Worm (Caenorhabditis elegans) whole organism, late embryonic: ENCODE data around the gene F01F1.11.

Experiments
- K02D7.2 ChIP-seq: sonication (generic microtip); optimal IDR thresholded peaks from 2 replicates; lab custom pipeline; 2017; ENCODE audit warnings: mild to moderate bottlenecking, missing genetic modification characterization, missing compliant biosample characterization
- K09A11.1 ChIP-seq: sonication (generic microtip); optimal IDR thresholded peaks from 2 replicates; lab custom pipeline; 2017; ENCODE audit warnings: antibody characterized with exemption, mild to moderate bottlenecking, missing genetic modification characterization, missing compliant biosample characterization; ENCODE audit not compliant: insufficient read depth
- ahr-1 ChIP-seq: sonication (generic microtip); optimal IDR thresholded peaks from 2 replicates; lab custom pipeline; 2016; ENCODE audit warnings: missing genetic modification characterization, missing compliant biosample characterization
- ama-1 ChIP-seq: fragments of 150-350 bp; optimal IDR thresholded peaks from 2 replicates; lab custom pipeline; 2014
- ceh-14 ChIP-seq: sonication (generic microtip); optimal IDR thresholded peaks from 2 replicates; lab custom pipeline; 2016; ENCODE audit warnings: missing genotype, missing genetic modification characterization, missing compliant biosample characterization
- ceh-18 ChIP-seq: sonication (generic microtip); optimal IDR thresholded peaks from 2 replicates; lab custom pipeline; 2016; ENCODE audit warnings: missing genetic modification characterization, missing compliant biosample characterization
- ceh-22 ChIP-seq: sonication (generic microtip); optimal IDR thresholded peaks from 2 replicates; lab custom pipeline; 2017; ENCODE audit warnings: missing biosample characterization, missing genetic modification characterization
- ceh-30 ChIP-seq: fragments of 150-350 bp; optimal IDR thresholded peaks from 2 replicates; lab custom pipeline; 2014; ENCODE audit warnings: missing biosample characterization, missing genetic modification characterization
- ceh-45 ChIP-seq: fragments of 200-800 bp; sonication (Bioruptor generic); IDR thresholded peaks from 2 replicates; pipeline ENCODE4 v1.3.6; 2022; ENCODE audit warnings: missing genetic modification reagents, missing genetic modification characterization, missing compliant biosample characterization
- che-1 ChIP-seq: sonication (generic microtip); optimal IDR thresholded peaks from 2 replicates; lab custom pipeline; 2016; ENCODE audit warnings: mild to moderate bottlenecking, missing genetic modification characterization, missing compliant biosample characterization
- dmd-4 ChIP-seq: sonication (generic microtip); optimal IDR thresholded peaks from 2 replicates; lab custom pipeline; 2016; ENCODE audit warnings: borderline replicate concordance, missing genetic modification characterization, missing compliant biosample characterization
- dve-1 ChIP-seq: sonication (generic microtip); optimal IDR thresholded peaks from 2 replicates; lab custom pipeline; 2017; ENCODE audit warnings: antibody characterized with exemption, mild to moderate bottlenecking, missing genetic modification characterization, missing compliant biosample characterization
- elt-2 ChIP-seq: sonication (generic microtip); optimal IDR thresholded peaks from 2 replicates; lab custom pipeline; 2016; ENCODE audit warnings: missing genetic modification reagents, missing genetic modification characterization, missing compliant biosample characterization
- ets-4 ChIP-seq: sonication (generic microtip); optimal IDR thresholded peaks from 2 replicates; lab custom pipeline; 2016; ENCODE audit warnings: missing genetic modification characterization, missing compliant biosample characterization
- eyg-1 ChIP-seq: sonication (generic microtip); optimal IDR thresholded peaks from 2 replicates; lab custom pipeline; 2016; ENCODE audit warnings: missing genotype, missing genetic modification characterization, missing compliant biosample characterization
- hlh-13 ChIP-seq: fragments of 200-800 bp; sonication (Bioruptor generic); optimal IDR thresholded peaks from 2 replicates; lab custom pipeline; 2018; ENCODE audit warnings: mild to moderate bottlenecking, missing genetic modification characterization, missing compliant biosample characterization
- hlh-8 ChIP-seq: sonication (generic microtip); optimal IDR thresholded peaks from 2 replicates; lab custom pipeline; 2016; ENCODE audit warnings: missing genotype, missing genetic modification characterization, missing compliant biosample characterization
- madf-2 ChIP-seq: sonication (generic microtip); optimal IDR thresholded peaks from 2 replicates; lab custom pipeline; 2017; ENCODE audit warnings: missing genetic modification characterization, missing compliant biosample characterization
- nfya-1 ChIP-seq: sonication (generic microtip); optimal IDR thresholded peaks from 2 replicates; lab custom pipeline; 2017; ENCODE audit warnings: missing genetic modification characterization, mild to moderate bottlenecking, missing compliant biosample characterization, antibody characterized with exemption, moderate library complexity
- nhr-11 ChIP-seq: fragments of 150-350 bp; optimal IDR thresholded peaks from 2 replicates; lab custom pipeline; 2014; ENCODE audit warnings: missing biosample characterization, missing genetic modification characterization
- nhr-232 ChIP-seq: sonication (generic microtip); optimal IDR thresholded peaks from 2 replicates; lab custom pipeline; 2016; ENCODE audit warnings: missing genetic modification characterization, missing compliant biosample characterization
- odd-2 ChIP-seq: sonication (generic microtip); optimal IDR thresholded peaks from 2 replicates; lab custom pipeline; 2017; ENCODE audit warnings: antibody characterized with exemption, mild to moderate bottlenecking, missing genetic modification characterization, missing compliant biosample characterization
- pax-1 ChIP-seq: fragments of 150-350 bp; optimal IDR thresholded peaks from 2 replicates; lab custom pipeline; 2014; ENCODE audit warnings: missing biosample characterization, missing genetic modification characterization
- pha-2 ChIP-seq: sonication (generic microtip); optimal IDR thresholded peaks from 2 replicates; lab custom pipeline; 2017; ENCODE audit warnings: mild to moderate bottlenecking, missing genetic modification characterization, missing compliant biosample characterization
- pha-4 ChIP-seq: fragments of 150-350 bp; optimal IDR thresholded peaks from 2 replicates; lab custom pipeline; 2018; ENCODE audit warnings: missing biosample characterization, missing genetic modification reagents, missing genetic modification characterization
- ref-2 ChIP-seq: sonication (generic microtip); optimal IDR thresholded peaks from 2 replicates; lab custom pipeline; 2016; ENCODE audit warnings: missing genetic modification characterization, missing compliant biosample characterization
- rnt-1 ChIP-seq: sonication (generic microtip); optimal IDR thresholded peaks from 2 replicates; lab custom pipeline; 2016; ENCODE audit warnings: missing genetic modification characterization, missing compliant biosample characterization
- sdc-2 ChIP-seq: sonication (generic microtip); optimal IDR thresholded peaks from 2 replicates; lab custom pipeline; 2016; ENCODE audit warnings: missing genotype, missing genetic modification characterization, missing compliant biosample characterization
- sox-2 ChIP-seq: fragments of 200-800 bp; sonication (Bioruptor generic); IDR thresholded peaks from 2 replicates; pipeline ENCODE4 v1.3.6; 2022; ENCODE audit warnings: missing genetic modification reagents, missing genetic modification characterization, missing compliant biosample characterization
- syd-9 ChIP-seq: sonication (generic microtip); optimal IDR thresholded peaks from 2 replicates; lab custom pipeline; 2016; ENCODE audit warnings: mild to moderate bottlenecking, missing genetic modification characterization, moderate library complexity, missing compliant biosample characterization
- tbx-7 ChIP-seq: sonication (generic microtip); optimal IDR thresholded peaks from 2 replicates; lab custom pipeline; 2016; ENCODE audit warnings: missing genotype, missing genetic modification characterization, missing compliant biosample characterization
- ttx-3 ChIP-seq: sonication (generic microtip); optimal IDR thresholded peaks from 2 replicates; lab custom pipeline; 2016; ENCODE audit warnings: missing genetic modification reagents, missing genetic modification characterization, missing compliant biosample characterization
- unc-3 ChIP-seq, 2 experiments: fragments of 200-800 bp in 1 of 2; sonication (Bioruptor generic) in 1 of 2; sonication (generic microtip) in 1 of 2; conservative IDR thresholded peaks in 1 of 2; optimal IDR thresholded peaks in 1 of 2; 2 replicates each; pipeline versions ENCODE4 v1.3.6 to Lab custom; 2016 to 2022; ENCODE audit warnings: missing compliant biosample characterization in 2 of 2, missing genetic modification characterization in 2 of 2, missing genetic modification reagents in 1 of 2
- unc-42 ChIP-seq: sonication (generic microtip); optimal IDR thresholded peaks from 2 replicates; lab custom pipeline; 2016; ENCODE audit warnings: missing genotype, missing genetic modification characterization, missing compliant biosample characterization
- unc-55 ChIP-seq: sonication (generic microtip); optimal IDR thresholded peaks from 2 replicates; lab custom pipeline; 2017; ENCODE audit warnings: missing biosample characterization, missing genetic modification reagents, missing genetic modification characterization
- zip-5 ChIP-seq: sonication (generic microtip); optimal IDR thresholded peaks from 2 replicates; lab custom pipeline; 2016; ENCODE audit warnings: missing genetic modification characterization, missing compliant biosample characterization
- ztf-16 ChIP-seq: sonication (generic microtip); optimal IDR thresholded peaks from 2 replicates; lab custom pipeline; 2017; ENCODE audit warnings: missing genetic modification characterization, missing compliant biosample characterization

Gene F01F1.11

ce11 chrIII:5840277-5840676 lies 31.4 kb downstream of the F01F1.11 start:
- TF ChIP-seq sdc-2 (tag; lab: Kevin White, UChicago) = peak; percentile 0
- no peak for TF ChIP-seq ceh-22 (tag; lab: Kevin White, UChicago)

ce11 chrIII:5839598-5839997 lies 32.1 kb downstream of the F01F1.11 start:
- TF ChIP-seq syd-9 (no peak), ref-2 (tag; lab: Kevin White, UChicago) (no peak), odd-2 (no peak), ceh-14 (tag; lab: Kevin White, UChicago) (no peak), che-1 (tag; lab: Kevin White, UChicago) (no peak), ceh-45 (no peak), hlh-13 (GFP tag; lab: Kevin White, UChicago) (no peak), pha-4 (tag; lab: Kevin White, UChicago) (no peak), madf-2 (tag; lab: Kevin White, UChicago) (no peak), ceh-22 (tag; lab: Kevin White, UChicago) (no peak), nfya-1 (tag; lab: Kevin White, UChicago) (no peak), K09A11.1 (tag; lab: Kevin White, UChicago) (no peak), nhr-232 (tag; lab: Kevin White, UChicago) (no peak), unc-42 (tag; lab: Kevin White, UChicago) (no peak), ahr-1 (tag; lab: Kevin White, UChicago) (no peak), pha-2 (tag; lab: Kevin White, UChicago) (no peak), ceh-18 (no peak), zip-5 (tag; lab: Kevin White, UChicago) (no peak), K02D7.2 (tag; lab: Kevin White, UChicago) (no peak), ttx-3 (tag; lab: Kevin White, UChicago) (no peak)

- peak; percentile 23 for TF ChIP-seq elt-2
- no peak for TF ChIP-seq pha-2 (tag; lab: Kevin White, UChicago)
Measured at ce11 chrIII:5839147-5839546, 32.5 kb downstream of the F01F1.11 start.

ce11 chrIII:5838159-5839046 lies 33.3 kb downstream of the F01F1.11 start:
- TF ChIP-seq ztf-16 (tag; lab: Kevin White, UChicago) (no peak), rnt-1 (tag; lab: Kevin White, UChicago) (peak; percentile 9), zip-5 (tag; lab: Kevin White, UChicago) (no peak), dve-1 (tag; lab: Kevin White, UChicago) (no peak), odd-2 (no peak), elt-2 (no peak), sox-2 (no peak), ceh-18 (peak; percentile 39), dmd-4 (no peak), ceh-45 (no peak), ahr-1 (tag; lab: Kevin White, UChicago) (no peak), ama-1 (lab: Kevin White, UChicago) (no peak), ets-4 (peak; percentile 13), nhr-11 (tag; lab: Kevin White, UChicago) (no peak), ref-2 (tag; lab: Kevin White, UChicago) (no peak), che-1 (tag; lab: Kevin White, UChicago) (no peak), ttx-3 (tag; lab: Kevin White, UChicago) (no peak), sdc-2 (tag; lab: Kevin White, UChicago) (no peak), nhr-232 (tag; lab: Kevin White, UChicago) (no peak), ceh-22 (tag; lab: Kevin White, UChicago) (no peak), unc-42 (tag; lab: Kevin White, UChicago) (no peak), pax-1 (tag; lab: Kevin White, UChicago) (no peak), eyg-1 (no peak), madf-2 (tag; lab: Kevin White, UChicago) (no peak), hlh-8 (tag; lab: Kevin White, UChicago) (no peak), ceh-30 (tag; lab: Kevin White, UChicago) (no peak), unc-3 (GFP tag; conservative IDR thresholded peaks at IDR 0.05; lab: Robert Waterston, UW) (no peak), unc-3 (tag; optimal IDR thresholded peaks at IDR 0.05; lab: Kevin White, UChicago) (no peak), unc-55 (GFP tag; lab: Kevin White, UChicago) (peak; percentile 14), tbx-7 (tag; lab: Kevin White, UChicago) (no peak)
